Worm (Caenorhabditis elegans): ENCODE data around the gene itm-2.

ce11 chrX:5479876-5480580 is 35.1 kb downstream of the itm-2 start:
- TF ChIP-seq R02D3.7 (tag; optimal IDR thresholded peaks at IDR 0.05) = no peak
- no peak for TF ChIP-seq tbx-2 (tag; optimal IDR thresholded peaks at IDR 0.05)
- TF ChIP-seq unc-62 (GFP tag; optimal IDR thresholded peaks at IDR 0.05) = no peak
